Worm (Caenorhabditis elegans) whole organism, L1 larva: ENCODE measurements around the gene H10D18.5.

Experiments
- C04F5.9 ChIP-seq: sonication (generic microtip); optimal IDR thresholded peaks from 2 replicates; lab custom pipeline; 2016; ENCODE audit warnings: missing genetic modification characterization, missing compliant biosample characterization
- F16B12.6 ChIP-seq: fragments of 150-350 bp; optimal IDR thresholded peaks from 2 replicates; lab custom pipeline; 2014; ENCODE audit warnings: missing biosample characterization, missing genetic modification characterization
- aha-1 ChIP-seq: fragments of 150-350 bp; optimal IDR thresholded peaks from 2 replicates; lab custom pipeline; 2014; ENCODE audit warnings: missing biosample characterization, missing genetic modification characterization
- alr-1 ChIP-seq: fragments of 200-800 bp; sonication (Bioruptor generic); optimal IDR thresholded peaks from 2 replicates; lab custom pipeline; 2018; ENCODE audit warnings: borderline replicate concordance, mild to moderate bottlenecking, missing genetic modification characterization, missing compliant biosample characterization
- aly-2 ChIP-seq: fragments of 150-350 bp; optimal IDR thresholded peaks from 2 replicates; lab custom pipeline; 2014; ENCODE audit warnings: missing biosample characterization, missing genetic modification characterization
- ceh-8 ChIP-seq: fragments of 200-800 bp; sonication (Bioruptor generic); optimal IDR thresholded peaks from 2 replicates; lab custom pipeline; 2018; ENCODE audit warnings: mild to moderate bottlenecking, missing genetic modification characterization, moderate library complexity, missing compliant biosample characterization
- dpl-1 ChIP-seq, 3 experiments: fragments of 150-350 bp in 2 of 3; sonication (generic microtip) in 1 of 3; optimal IDR thresholded peaks; 2 replicates each; lab custom pipeline; 2014 to 2017; ENCODE audit warnings: missing biosample characterization in 3 of 3, missing genetic modification characterization in 3 of 3, missing genetic modification reagents in 3 of 3
- dsc-1 ChIP-seq: sonication (generic microtip); optimal IDR thresholded peaks from 2 replicates; lab custom pipeline; 2016; ENCODE audit warnings: mild to moderate bottlenecking, missing genetic modification characterization, missing compliant biosample characterization
- efl-1 ChIP-seq, 4 experiments: fragments of 150-350 bp; optimal IDR thresholded peaks in 3 of 4; peaks in 1 of 4; 1 replicate in 1 of 4; 2 replicates in 3 of 4; lab custom pipeline; 2014; ENCODE audit warnings: missing biosample characterization in 2 of 4, missing genetic modification characterization in 2 of 4, missing genetic modification reagents in 2 of 4
- egl-13 ChIP-seq: sonication (generic microtip); optimal IDR thresholded peaks from 2 replicates; lab custom pipeline; 2016; ENCODE audit warnings: missing genotype, missing genetic modification reagents, missing genetic modification characterization, missing compliant biosample characterization
- elt-2 ChIP-seq: sonication (generic microtip); optimal IDR thresholded peaks from 2 replicates; lab custom pipeline; 2016; ENCODE audit warnings: missing genetic modification characterization, mild to moderate bottlenecking, inconsistent platforms, missing compliant biosample characterization, missing genetic modification reagents
- ets-5 ChIP-seq: fragments of 200-800 bp; sonication (Bioruptor generic); IDR thresholded peaks from 2 replicates; pipeline ENCODE4 v1.3.6; 2022; ENCODE audit warnings: missing genetic modification characterization, missing compliant biosample characterization
- fkh-10 ChIP-seq: sonication (generic microtip); optimal IDR thresholded peaks from 2 replicates; lab custom pipeline; 2017; ENCODE audit warnings: missing biosample characterization, missing genetic modification reagents, missing genetic modification characterization
- fkh-8 ChIP-seq: sonication (generic microtip); optimal IDR thresholded peaks from 2 replicates; lab custom pipeline; 2016; ENCODE audit warnings: mild to moderate bottlenecking, missing genetic modification characterization, missing compliant biosample characterization
- fos-1 ChIP-seq: fragments of 150-350 bp; optimal IDR thresholded peaks from 2 replicates; lab custom pipeline; 2014; ENCODE audit warnings: missing biosample characterization, missing genetic modification characterization
- grh-1 ChIP-seq: fragments of 200-800 bp; sonication (Bioruptor generic); IDR thresholded peaks from 2 replicates; pipeline ENCODE4 v1.3.6; 2022; ENCODE audit warnings: missing genetic modification reagents, missing genetic modification characterization, missing compliant biosample characterization
- hlh-17 ChIP-seq: fragments of 200-800 bp; sonication (Bioruptor generic); optimal IDR thresholded peaks from 2 replicates; lab custom pipeline; 2018; ENCODE audit warnings: missing genetic modification characterization, mild to moderate bottlenecking, missing compliant biosample characterization, moderate library complexity, borderline replicate concordance
- hlh-4 ChIP-seq: sonication (generic microtip); optimal IDR thresholded peaks from 2 replicates; lab custom pipeline; 2016; ENCODE audit warnings: mild to moderate bottlenecking, missing genetic modification characterization, missing compliant biosample characterization
- hpl-2 ChIP-seq: fragments of 150-350 bp; optimal IDR thresholded peaks from 2 replicates; lab custom pipeline; 2014; ENCODE audit warnings: missing biosample characterization, missing genetic modification reagents, missing genetic modification characterization
- isw-1 ChIP-seq: fragments of 200-800 bp; sonication (Bioruptor generic); IDR thresholded peaks from 2 replicates; pipeline ENCODE4 v1.3.6; 2022; ENCODE audit warnings: missing genetic modification characterization, missing compliant biosample characterization
- lin-14 ChIP-seq: fragments of 200-800 bp; sonication (Bioruptor generic); optimal IDR thresholded peaks from 2 replicates; lab custom pipeline; 2018; ENCODE audit warnings: mild to moderate bottlenecking, missing genetic modification characterization, moderate library complexity, missing compliant biosample characterization
- lin-15B ChIP-seq: fragments of 150-350 bp; sonication (generic microtip); optimal IDR thresholded peaks from 3 replicates; lab custom pipeline; 2014; ENCODE audit warnings: missing biosample characterization, missing genetic modification characterization
- lir-3 ChIP-seq: sonication (generic microtip); optimal IDR thresholded peaks from 2 replicates; lab custom pipeline; 2016; ENCODE audit warnings: mild to moderate bottlenecking, missing genetic modification characterization, moderate library complexity, missing compliant biosample characterization; ENCODE audit not compliant: poor library complexity
- lsy-2 ChIP-seq, 2 experiments: fragments of 150-350 bp; optimal IDR thresholded peaks; 2 replicates each; lab custom pipeline; 2014; ENCODE audit warnings: missing biosample characterization in 2 of 2, missing genetic modification characterization in 2 of 2
- mab-9 ChIP-seq: fragments of 200-800 bp; sonication (Bioruptor generic); IDR thresholded peaks from 2 replicates; pipeline ENCODE4 v1.3.6; 2022; ENCODE audit warnings: missing genetic modification reagents, missing genetic modification characterization, missing compliant biosample characterization
- mep-1 ChIP-seq: fragments of 150-350 bp; optimal IDR thresholded peaks from 2 replicates; lab custom pipeline; 2014; ENCODE audit warnings: missing biosample characterization, missing genetic modification characterization
- nhr-11 ChIP-seq: fragments of 150-350 bp; optimal IDR thresholded peaks from 2 replicates; lab custom pipeline; 2014; ENCODE audit warnings: missing biosample characterization, missing genetic modification characterization
- nhr-12 ChIP-seq: sonication (generic microtip); optimal IDR thresholded peaks from 2 replicates; lab custom pipeline; 2017; ENCODE audit warnings: missing biosample characterization, missing genetic modification characterization
- nhr-19 ChIP-seq: fragments of 200-800 bp; sonication (Bioruptor generic); conservative IDR thresholded peaks from 2 replicates; pipeline ENCODE4 v1.3.6; 2022; ENCODE audit warnings: missing genetic modification characterization, missing compliant biosample characterization
- nhr-20 ChIP-seq: sonication (generic microtip); optimal IDR thresholded peaks from 2 replicates; lab custom pipeline; 2016; ENCODE audit warnings: mild to moderate bottlenecking, missing genetic modification characterization, missing compliant biosample characterization
- nhr-28 ChIP-seq: fragments of 150-350 bp; optimal IDR thresholded peaks from 2 replicates; lab custom pipeline; 2014; ENCODE audit warnings: missing biosample characterization, missing genetic modification characterization
- nhr-47 ChIP-seq: sonication (generic microtip); optimal IDR thresholded peaks from 2 replicates; lab custom pipeline; 2016; ENCODE audit warnings: mild to moderate bottlenecking, missing genetic modification characterization, moderate library complexity, missing compliant biosample characterization
- nhr-71 ChIP-seq: sonication (generic microtip); optimal IDR thresholded peaks from 2 replicates; lab custom pipeline; 2016; ENCODE audit warnings: mild to moderate bottlenecking, missing genetic modification characterization, moderate library complexity, missing compliant biosample characterization
- nhr-77 ChIP-seq: fragments of 150-350 bp; optimal IDR thresholded peaks from 2 replicates; lab custom pipeline; 2014; ENCODE audit warnings: missing biosample characterization, missing genetic modification characterization
- nhr-85 ChIP-seq: sonication (generic microtip); peaks from one replicate; lab custom pipeline; 2016; ENCODE audit warnings: missing genetic modification characterization, inconsistent platforms, missing compliant biosample characterization
- nhr-90 ChIP-seq: sonication (generic microtip); optimal IDR thresholded peaks from 2 replicates; lab custom pipeline; 2016; ENCODE audit warnings: mild to moderate bottlenecking, missing genetic modification characterization, missing compliant biosample characterization; ENCODE audit not compliant: poor library complexity
- pax-3 ChIP-seq: fragments of 200-800 bp; sonication (Bioruptor generic); optimal IDR thresholded peaks from 2 replicates; lab custom pipeline; 2018; ENCODE audit warnings: mild to moderate bottlenecking, missing genetic modification characterization, moderate library complexity, missing compliant biosample characterization
- snu-23 ChIP-seq: sonication (generic microtip); optimal IDR thresholded peaks from 2 replicates; lab custom pipeline; 2016; ENCODE audit warnings: missing genetic modification characterization, missing compliant biosample characterization
- sox-4 ChIP-seq: sonication (generic microtip); optimal IDR thresholded peaks from 2 replicates; lab custom pipeline; 2016; ENCODE audit warnings: missing genetic modification characterization, missing compliant biosample characterization
- sptf-1 ChIP-seq: fragments of 150-350 bp; optimal IDR thresholded peaks from 2 replicates; lab custom pipeline; 2014; ENCODE audit warnings: missing biosample characterization, missing genetic modification characterization
- swsn-7 ChIP-seq: sonication (generic microtip); optimal IDR thresholded peaks from 2 replicates; lab custom pipeline; 2016; ENCODE audit warnings: missing genetic modification characterization, missing compliant biosample characterization
- unc-130 ChIP-seq: fragments of 150-350 bp; optimal IDR thresholded peaks from 2 replicates; lab custom pipeline; 2017; ENCODE audit warnings: missing biosample characterization, missing genetic modification characterization, inconsistent platforms
- unc-30 ChIP-seq: sonication (generic microtip); optimal IDR thresholded peaks from 2 replicates; lab custom pipeline; 2017; ENCODE audit warnings: missing biosample characterization, missing genetic modification characterization
- unc-86 ChIP-seq: sonication (generic microtip); optimal IDR thresholded peaks from 2 replicates; lab custom pipeline; 2016; ENCODE audit warnings: missing genetic modification characterization, missing compliant biosample characterization
- xbp-1 ChIP-seq: sonication (generic microtip); optimal IDR thresholded peaks from 2 replicates; lab custom pipeline; 2016; ENCODE audit warnings: missing genetic modification characterization, missing compliant biosample characterization
- zip-4 ChIP-seq: fragments of 200-800 bp; sonication (Bioruptor generic); optimal IDR thresholded peaks from 2 replicates; lab custom pipeline; 2018; ENCODE audit warnings: mild to moderate bottlenecking, missing genetic modification characterization, moderate library complexity, missing compliant biosample characterization
- ztf-11 ChIP-seq, 2 experiments: sonication (generic microtip); optimal IDR thresholded peaks; 2 replicates each; lab custom pipeline; 2016 to 2017; ENCODE audit warnings: missing genetic modification characterization in 2 of 2, missing biosample characterization in 1 of 2, missing compliant biosample characterization in 1 of 2
- ztf-4 ChIP-seq: fragments of 150-350 bp; optimal IDR thresholded peaks from 2 replicates; lab custom pipeline; 2014; ENCODE audit warnings: missing biosample characterization, missing genetic modification characterization

The H10D18.5 gene

ce11 chrV:3855916-3856315, 24.4 kb upstream of the H10D18.5 start:
- peak; percentile 48 for TF ChIP-seq nhr-20
- no peak for TF ChIP-seq unc-30 (tag; lab: Kevin White, UChicago)
- peak; percentile 17 for TF ChIP-seq pax-3
- no peak for TF ChIP-seq unc-86
- peak; percentile 76 for TF ChIP-seq nhr-47
- no peak for TF ChIP-seq ztf-4 (tag; lab: Kevin White, UChicago)
- no peak for TF ChIP-seq ztf-11 (tag; optimal IDR thresholded peaks at IDR 0.05; lab: Kevin White, UChicago)
- no peak for TF ChIP-seq F16B12.6 (tag; lab: Kevin White, UChicago)
- TF ChIP-seq sox-4 (tag; lab: Kevin White, UChicago): peak; percentile 45
- TF ChIP-seq lin-14 (GFP tag; lab: Kevin White, UChicago): peak; percentile 31
- TF ChIP-seq dpl-1 (GFP tag; optimal IDR thresholded peaks at IDR 0.05; lab: Kevin White, UChicago): no peak
- no peak for TF ChIP-seq lin-15B
- no peak for TF ChIP-seq lir-3
- no peak for TF ChIP-seq nhr-90 (tag; lab: Kevin White, UChicago)
- peak; percentile 39 for TF ChIP-seq nhr-11 (tag; lab: Kevin White, UChicago)
- TF ChIP-seq aha-1 (tag; lab: Kevin White, UChicago): no peak
- no peak for TF ChIP-seq grh-1 (GFP tag; lab: Robert Waterston, UW)
- TF ChIP-seq C04F5.9: no peak
- peak; percentile 51 for TF ChIP-seq ceh-8
- TF ChIP-seq zip-4 (GFP tag; lab: Kevin White, UChicago): no peak
- peak; percentile 21 for TF ChIP-seq swsn-7 (tag; lab: Kevin White, UChicago)
- no peak for TF ChIP-seq aly-2
- TF ChIP-seq fkh-8 (tag; lab: Kevin White, UChicago): peak; percentile 97
- no peak for TF ChIP-seq hlh-4 (tag; lab: Kevin White, UChicago)
- no peak for TF ChIP-seq nhr-28
- peak; percentile 18; the same call in 1 of the 2 replicates for TF ChIP-seq nhr-19 (GFP tag; lab: Robert Waterston, UW)
- TF ChIP-seq hlh-17 (GFP tag; lab: Kevin White, UChicago): no peak
- peak; percentile 93 for TF ChIP-seq dsc-1
- no peak for TF ChIP-seq alr-1
- TF ChIP-seq elt-2 (tag; lab: Kevin White, UChicago): no peak
- peak; percentile 78 for TF ChIP-seq nhr-71 (tag; lab: Kevin White, UChicago)
- no peak for TF ChIP-seq mab-9 (GFP tag; lab: Robert Waterston, UW)
- TF ChIP-seq fos-1: peak; percentile 29
- no peak for TF ChIP-seq mep-1 (tag; lab: Kevin White, UChicago)
- peak in 1 of 2 experiments; percentile 37 for TF ChIP-seq lsy-2 (tag; optimal IDR thresholded peaks at IDR 0.05; lab: Kevin White, UChicago)
- TF ChIP-seq egl-13 (tag; lab: Kevin White, UChicago): peak; percentile 41
- no peak for TF ChIP-seq nhr-77 (tag; lab: Kevin White, UChicago)
- no peak for TF ChIP-seq nhr-12 (tag; lab: Kevin White, UChicago)
- no peak for TF ChIP-seq sptf-1 (tag; lab: Kevin White, UChicago)

- TF ChIP-seq snu-23 (no peak), efl-1 (optimal IDR thresholded peaks at IDR 0.05; lab: Kevin White, UChicago) (no peak), efl-1 (GFP tag; optimal IDR thresholded peaks at IDR 0.05 in 1 of 2; lab: Kevin White, UChicago) (peak in 1 of 2 experiments; percentile 76), unc-130 (no peak), fkh-10 (GFP tag; lab: Kevin White, UChicago) (peak; percentile 6), isw-1 (no peak), lin-15B (no peak), aha-1 (tag; lab: Kevin White, UChicago) (no peak), nhr-85 (tag; lab: Kevin White, UChicago) (no peak), xbp-1 (tag; lab: Kevin White, UChicago) (no peak), hpl-2 (GFP tag; lab: Kevin White, UChicago) (no peak), ets-5 (GFP tag; lab: Robert Waterston, UW) (no peak), grh-1 (GFP tag; lab: Robert Waterston, UW) (no peak), F16B12.6 (tag; lab: Kevin White, UChicago) (no peak)
Measured at ce11 chrV:3854847-3855246, 23.3 kb upstream of the H10D18.5 start, which contains the start of gene nhr-186. Gene nhr-186 (minus strand): TSS chrV:3854947.
